Worm (Caenorhabditis elegans): ENCODE data around the gene srx-29.

DNA sequence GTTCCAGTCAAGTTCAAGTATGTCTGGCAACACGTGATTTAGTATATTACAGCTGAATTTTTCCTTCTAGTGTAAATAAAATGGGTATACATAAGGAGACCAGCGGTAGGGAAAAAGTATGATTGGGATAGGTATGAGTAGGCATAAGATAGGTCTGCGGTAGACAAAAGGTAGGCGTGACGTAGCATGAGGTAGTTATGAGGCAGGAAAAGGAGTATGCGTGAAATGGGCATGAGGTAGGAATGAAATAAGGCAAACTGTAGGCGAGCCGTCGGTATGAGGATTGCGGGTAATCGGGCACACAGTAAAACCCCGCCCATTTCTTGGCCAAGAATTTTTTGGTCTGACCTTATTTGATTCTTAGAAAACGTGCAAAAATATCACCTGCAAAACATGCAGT is 23.4 kb upstream of the srx-29 start:
- no peak for TF ChIP-seq fkh-10 (GFP tag; optimal IDR thresholded peaks at IDR 0.05)
- TF ChIP-seq syd-9 (tag; optimal IDR thresholded peaks at IDR 0.05), result no peak
- no peak for TF ChIP-seq dmd-4 (tag; optimal IDR thresholded peaks at IDR 0.05; ENCODE audit: borderline replicate concordance)
- no peak for TF ChIP-seq ceh-9 (tag; optimal IDR thresholded peaks at IDR 0.05)
